Fruit fly (Drosophila melanogaster): ENCODE measurements around the gene ebd1.

dm6 chr3L:644111-644718 is 41.1 kb downstream of the ebd1 start:
- TF ChIP-seq pad (GFP tag; optimal IDR thresholded peaks at IDR 0.05) (no peak), ovo (GFP tag; optimal IDR thresholded peaks at IDR 0.05) (no peak), cnc (optimal IDR thresholded peaks at IDR 0.05) (no peak), CG14711 (tag; optimal IDR thresholded peaks at IDR 0.05) (no peak), Clk (GFP tag; optimal IDR thresholded peaks at IDR 0.05) (no peak), kay (GFP tag; ENCODE audit: borderline replicate concordance) (no peak), cic (GFP tag; optimal IDR thresholded peaks at IDR 0.05) (no peak), Crg-1 (GFP tag; optimal IDR thresholded peaks at IDR 0.05) (no peak)
